Fruit fly (Drosophila melanogaster): ENCODE data around the gene CG33639.

CG33639 gene

DNA sequence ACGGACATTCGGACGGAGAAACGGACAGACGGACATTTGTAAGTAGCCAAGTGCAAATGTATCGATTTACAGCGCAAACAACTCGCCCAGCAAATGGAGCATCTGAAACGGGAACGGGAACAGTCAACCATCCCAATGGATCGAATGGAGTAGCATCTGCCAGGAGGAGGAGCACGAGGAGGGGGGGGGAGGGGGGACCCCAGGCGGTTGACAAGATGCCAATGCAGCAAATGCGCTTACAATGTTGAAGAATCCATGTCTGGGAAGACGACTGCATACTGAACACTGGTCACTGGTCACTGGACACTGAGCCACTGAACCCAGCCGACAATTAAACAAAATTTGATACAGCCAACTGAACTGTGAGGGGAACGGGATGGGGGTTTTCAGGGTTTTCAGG lies 26.0 kb upstream of the CG33639 start:
- peak; percentile 81 for TF ChIP-seq Hr39 (optimal IDR thresholded peaks at IDR 0.05)
- TF ChIP-seq CG15696 (tag; optimal IDR thresholded peaks at IDR 0.05): no peak

DNA sequence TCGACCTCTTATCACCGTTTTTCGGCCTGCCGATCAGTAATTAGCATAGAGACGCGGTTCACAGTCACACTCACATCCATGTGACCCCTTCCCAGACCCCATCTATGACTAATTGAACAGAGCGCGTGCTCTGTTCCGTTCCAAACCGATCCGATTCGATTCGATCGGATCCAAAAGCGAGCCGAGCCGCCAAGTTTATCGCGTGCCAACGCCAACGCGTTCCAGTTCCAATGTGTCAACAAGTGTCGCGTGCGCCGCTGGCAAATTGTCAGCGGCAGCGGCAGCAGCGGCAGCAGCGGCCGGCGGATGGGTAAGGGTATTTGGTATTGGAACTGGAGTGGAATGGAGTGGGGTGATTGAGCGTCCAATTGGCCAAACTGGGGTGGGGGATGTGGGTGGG lies 22.4 kb upstream of the CG33639 start:
- no peak for TF ChIP-seq fru (optimal IDR thresholded peaks at IDR 0.05)
- TF ChIP-seq CG4854 (GFP tag; optimal IDR thresholded peaks at IDR 0.05): no peak
- no peak for TF ChIP-seq h (optimal IDR thresholded peaks at IDR 0.05)
- no peak for TF ChIP-seq Fer2 (tag; optimal IDR thresholded peaks at IDR 0.05)
- no peak for TF ChIP-seq zen2 (GFP tag; IDR thresholded peaks at IDR 0.05; ENCODE audit: partially characterized antibody)
- TF ChIP-seq CG4707 (GFP tag; optimal IDR thresholded peaks at IDR 0.05): no peak
- TF ChIP-seq Hr78 (GFP tag; optimal IDR thresholded peaks at IDR 0.05): peak in 1 of 2 experiments; percentile 27
- TF ChIP-seq CG3407 (GFP tag; optimal IDR thresholded peaks at IDR 0.05): no peak
- TF ChIP-seq pfk (GFP tag; optimal IDR thresholded peaks at IDR 0.05): peak; percentile 79
- no peak for TF ChIP-seq CG11456 (GFP tag; IDR thresholded peaks at IDR 0.05)
- no peak for TF ChIP-seq Sry-β (GFP tag; optimal IDR thresholded peaks at IDR 0.05)
- no peak for TF ChIP-seq CG14050 (GFP tag; IDR thresholded peaks at IDR 0.05)
- peak; percentile 6 for TF ChIP-seq lab (GFP tag; optimal IDR thresholded peaks at IDR 0.05)
- TF ChIP-seq cwo (GFP tag; optimal IDR thresholded peaks at IDR 0.05): peak; percentile 80
- TF ChIP-seq CG2199 (GFP tag; IDR thresholded peaks at IDR 0.05): no peak
- no peak for TF ChIP-seq crp (GFP tag; optimal IDR thresholded peaks at IDR 0.05)
- TF ChIP-seq mld (GFP tag; IDR thresholded peaks at IDR 0.05; ENCODE audit: partially characterized antibody): no peak
- TF ChIP-seq CG6813 (GFP tag; optimal IDR thresholded peaks at IDR 0.05): no peak
- no peak for TF ChIP-seq Atf6 (GFP tag; IDR thresholded peaks at IDR 0.05)
- peak; percentile 42 for TF ChIP-seq Deaf1 (tag; optimal IDR thresholded peaks at IDR 0.05)
- no peak for TF ChIP-seq Med (GFP tag)
- no peak for TF ChIP-seq CG1024 (GFP tag; IDR thresholded peaks at IDR 0.05)

DNA sequence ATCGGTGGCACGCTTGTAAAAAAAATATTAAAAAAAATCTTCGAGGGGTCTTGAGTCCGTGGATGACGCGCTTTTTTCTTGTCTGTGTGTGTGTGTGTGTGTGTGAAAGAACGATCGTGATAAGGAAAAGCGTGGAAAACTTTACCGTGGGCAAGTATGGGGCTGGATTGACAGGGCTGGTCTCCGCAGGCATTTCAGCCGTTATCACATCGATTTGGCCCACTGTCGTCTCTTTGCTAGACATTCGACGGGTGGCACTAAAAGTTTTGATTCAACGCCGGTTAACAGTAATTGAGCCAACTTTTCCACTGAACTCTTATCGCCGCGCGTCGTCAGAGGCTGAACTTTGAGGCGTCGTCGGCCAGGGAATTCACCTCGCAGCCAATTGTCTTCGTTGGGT lies 21.0 kb upstream of the CG33639 start:
- TF ChIP-seq CG17385 (GFP tag; optimal IDR thresholded peaks at IDR 0.05): no peak
- no peak for TF ChIP-seq Mad (GFP tag; optimal IDR thresholded peaks at IDR 0.05)
- no peak for TF ChIP-seq CG6254 (GFP tag; optimal IDR thresholded peaks at IDR 0.05)
- TF ChIP-seq tll (GFP tag; optimal IDR thresholded peaks at IDR 0.05): no peak
- no peak for TF ChIP-seq fd102C (GFP tag; optimal IDR thresholded peaks at IDR 0.05)
- TF ChIP-seq sqz (GFP tag; optimal IDR thresholded peaks at IDR 0.05): peak; percentile 10
- no peak for TF ChIP-seq gcm2 (GFP tag; optimal IDR thresholded peaks at IDR 0.05)
- no peak for TF ChIP-seq fru (optimal IDR thresholded peaks at IDR 0.05)
- TF ChIP-seq sug (tag; optimal IDR thresholded peaks at IDR 0.05): peak; percentile 30
- TF ChIP-seq so (GFP tag; IDR thresholded peaks at IDR 0.05): no peak
- TF ChIP-seq vvl (GFP tag; IDR thresholded peaks at IDR 0.05): no peak
- TF ChIP-seq Dp (GFP tag; optimal IDR thresholded peaks at IDR 0.05): no peak
- peak; percentile 65 for TF ChIP-seq CG4707 (GFP tag; optimal IDR thresholded peaks at IDR 0.05)
- TF ChIP-seq CG12219 (GFP tag; optimal IDR thresholded peaks at IDR 0.05): no peak
- TF ChIP-seq grau (tag; optimal IDR thresholded peaks at IDR 0.05): no peak
- no peak for TF ChIP-seq stc (GFP tag; IDR thresholded peaks at IDR 0.05)
- TF ChIP-seq Hmr (GFP tag; optimal IDR thresholded peaks at IDR 0.05): no peak
- TF ChIP-seq CG10979 (tag; optimal IDR thresholded peaks at IDR 0.05): no peak
- no peak for TF ChIP-seq zfh1 (GFP tag; IDR thresholded peaks at IDR 0.05)
- no peak for TF ChIP-seq CG17361 (GFP tag; IDR thresholded peaks at IDR 0.05)
- no peak for TF ChIP-seq Hmx (GFP tag; optimal IDR thresholded peaks at IDR 0.05)
- TF ChIP-seq odd (GFP tag; optimal IDR thresholded peaks at IDR 0.05): no peak
- TF ChIP-seq CG15601 (tag; optimal IDR thresholded peaks at IDR 0.05): no peak
- no peak for TF ChIP-seq rib (GFP tag; IDR thresholded peaks at IDR 0.05)
- no peak for TF ChIP-seq Antp (GFP tag; optimal IDR thresholded peaks at IDR 0.05)
- no peak for TF ChIP-seq Chrac-16 (GFP tag; optimal IDR thresholded peaks at IDR 0.05)
- no peak for TF ChIP-seq Poxn (GFP tag; IDR thresholded peaks at IDR 0.05)
- TF ChIP-seq luna (GFP tag; optimal IDR thresholded peaks at IDR 0.05): no peak

All from whole organism, embryonic.